Fruit fly (Drosophila melanogaster) whole organism, embryonic: ENCODE data around the gene CG12680.

ENCODE experiments used
- C15 ChIP-seq: fragments of 200-800 bp; sonication (Bioruptor generic); IDR thresholded peaks from 3 replicates; pipeline ENCODE4 v1.3.6; 2022; ENCODE audit warnings: missing biosample characterization, missing genetic modification characterization
- CG10366 ChIP-seq: fragments of 200-800 bp; sonication (Bioruptor generic); IDR thresholded peaks from 2 replicates; pipeline ENCODE4 v1.3.6; 2022; ENCODE audit warnings: missing biosample characterization, missing genetic modification characterization
- CG12942 ChIP-seq: fragments of 200-800 bp; sonication (Bioruptor generic); optimal IDR thresholded peaks from 3 replicates; lab custom pipeline; 2016; ENCODE audit warnings: missing biosample characterization, missing genetic modification characterization
- CG1603 ChIP-seq: fragments of 200-800 bp; sonication (Bioruptor generic); optimal IDR thresholded peaks from 2 replicates; lab custom pipeline; 2019; ENCODE audit warnings: missing biosample characterization, mild to moderate bottlenecking, missing genetic modification characterization, moderate library complexity
- CG17328 ChIP-seq: fragments of 200-800 bp; sonication (Bioruptor generic); IDR thresholded peaks from 2 replicates; pipeline ENCODE4 v1.3.6; 2022; ENCODE audit warnings: missing biosample characterization, missing genetic modification characterization
- CG17385 ChIP-seq: fragments of 200-800 bp; sonication (Bioruptor generic); optimal IDR thresholded peaks from 3 replicates; lab custom pipeline; 2018; ENCODE audit warnings: missing biosample characterization, mild to moderate bottlenecking, missing genetic modification characterization
- CG32767 ChIP-seq: fragments of 200-800 bp; sonication (Bioruptor generic); IDR thresholded peaks from 2 replicates; pipeline ENCODE4 v1.3.6; 2022; ENCODE audit warnings: missing biosample characterization, missing genetic modification characterization
- Drgx ChIP-seq: fragments of 200-800 bp; sonication (Bioruptor generic); IDR thresholded peaks from 2 replicates; pipeline ENCODE4 v1.3.6; 2022; ENCODE audit warnings: missing biosample characterization, missing genetic modification characterization
- Ets65A ChIP-seq: fragments of 200-800 bp; sonication (Bioruptor generic); peaks from one replicate; lab custom pipeline; 2016; ENCODE audit warnings: missing biosample characterization, missing genetic modification characterization
- HLH4C ChIP-seq: fragments of 200-800 bp; sonication (Bioruptor generic); IDR thresholded peaks from 3 replicates; pipeline ENCODE4 v1.3.6; 2022; ENCODE audit warnings: missing biosample characterization, missing genetic modification characterization; ENCODE audit not compliant: partially characterized antibody
- Hey ChIP-seq: fragments of 200-800 bp; sonication (Bioruptor generic); optimal IDR thresholded peaks from 3 replicates; lab custom pipeline; 2018; ENCODE audit warnings: missing biosample characterization, mild to moderate bottlenecking, missing genetic modification characterization
- MESR4 ChIP-seq: fragments of 200-800 bp; sonication (Bioruptor generic); optimal IDR thresholded peaks from 2 replicates; lab custom pipeline; 2018; ENCODE audit warnings: missing biosample characterization, mild to moderate bottlenecking, missing genetic modification characterization, moderate library complexity
- Sox102F ChIP-seq: fragments of 200-800 bp; sonication (Bioruptor generic); optimal IDR thresholded peaks from 2 replicates; lab custom pipeline; 2018; ENCODE audit warnings: missing biosample characterization, mild to moderate bottlenecking, missing genetic modification characterization, moderate library complexity
- Vsx1 ChIP-seq: fragments of 200-800 bp; sonication (Bioruptor generic); optimal IDR thresholded peaks from 2 replicates; lab custom pipeline; 2017; ENCODE audit warnings: missing biosample characterization, mild to moderate bottlenecking, missing genetic modification characterization, missing genetic modification reagents
- aop ChIP-seq: fragments of 200-800 bp; sonication (Bioruptor generic); IDR thresholded peaks from 2 replicates; pipeline ENCODE4 v1.3.6; 2022; ENCODE audit warnings: missing biosample characterization, missing genetic modification characterization
- bsh ChIP-seq, 2 experiments: fragments of 200-800 bp; sonication (Bioruptor generic); optimal IDR thresholded peaks; 2 replicates each; lab custom pipeline; 2017 to 2018; ENCODE audit warnings: mild to moderate bottlenecking in 2 of 2, missing biosample characterization in 2 of 2, missing genetic modification characterization in 2 of 2, moderate library complexity in 1 of 2
- chif ChIP-seq, 2 experiments: fragments of 200-800 bp; sonication (Bioruptor generic); optimal IDR thresholded peaks; 3 replicates each; lab custom pipeline; 2016; ENCODE audit warnings: missing biosample characterization in 2 of 2, missing genetic modification characterization in 2 of 2
- chinmo ChIP-seq: fragments of 200-800 bp; sonication (Bioruptor generic); IDR thresholded peaks from 4 replicates; pipeline ENCODE4 v1.3.6; 2022; ENCODE audit warnings: missing biosample characterization, missing genetic modification characterization; ENCODE audit not compliant: partially characterized antibody
- danr ChIP-seq: fragments of 200-800 bp; sonication (Bioruptor generic); IDR thresholded peaks from 2 replicates; pipeline ENCODE4 v1.3.6; 2022; ENCODE audit warnings: missing biosample characterization, missing genetic modification characterization
- dm ChIP-seq: fragments of 200-800 bp; sonication (Bioruptor generic); optimal IDR thresholded peaks from 3 replicates; lab custom pipeline; 2016; ENCODE audit warnings: missing biosample characterization, missing genetic modification characterization
- emc ChIP-seq: fragments of 200-800 bp; sonication (Bioruptor generic); optimal IDR thresholded peaks from 2 replicates; lab custom pipeline; 2016; ENCODE audit warnings: missing biosample characterization, missing genetic modification characterization
- exex ChIP-seq: fragments of 200-800 bp; sonication (Bioruptor generic); optimal IDR thresholded peaks from 4 replicates; lab custom pipeline; 2018; ENCODE audit warnings: missing biosample characterization, mild to moderate bottlenecking, missing genetic modification characterization, moderate library complexity
- fru ChIP-seq: fragments of >200 bp; optimal IDR thresholded peaks from 2 replicates; lab custom pipeline; 2017
- ftz-f1 ChIP-seq: fragments of 200-800 bp; sonication (Bioruptor generic); optimal IDR thresholded peaks from 2 replicates; lab custom pipeline; 2016; ENCODE audit warnings: missing biosample characterization, missing genetic modification characterization
- gcm ChIP-seq: fragments of 200-800 bp; sonication (Bioruptor generic); optimal IDR thresholded peaks from 2 replicates; lab custom pipeline; 2019; ENCODE audit warnings: missing biosample characterization, mild to moderate bottlenecking, missing genetic modification characterization, moderate library complexity
- gem ChIP-seq: fragments of 200-800 bp; sonication (Bioruptor generic); optimal IDR thresholded peaks from 2 replicates; lab custom pipeline; 2019; ENCODE audit warnings: missing biosample characterization, mild to moderate bottlenecking, missing genetic modification characterization, moderate library complexity
- jigr1 ChIP-seq: fragments of 200-800 bp; sonication (Bioruptor generic); IDR thresholded peaks from 3 replicates; pipeline ENCODE4 v1.3.6; 2022; ENCODE audit warnings: missing biosample characterization, missing genetic modification characterization
- nerfin-2 ChIP-seq: fragments of 200-800 bp; sonication (Bioruptor generic); IDR thresholded peaks from 2 replicates; pipeline ENCODE4 v1.3.6; 2022; ENCODE audit warnings: missing biosample characterization, missing genetic modification characterization; ENCODE audit not compliant: partially characterized antibody
- onecut ChIP-seq: fragments of 200-800 bp; sonication (Bioruptor generic); IDR thresholded peaks from 2 replicates; pipeline ENCODE4 v1.3.6; 2022; ENCODE audit warnings: missing biosample characterization, missing genetic modification characterization
- p53 ChIP-seq: fragments of 200-800 bp; sonication (Bioruptor generic); optimal IDR thresholded peaks from 2 replicates; lab custom pipeline; 2016; ENCODE audit warnings: missing biosample characterization, missing genetic modification characterization
- prd ChIP-seq, 3 experiments: fragments of >200 bp in 2 of 3; fragments of 200-800 bp in 1 of 3; sonication (Bioruptor generic) in 1 of 3; optimal IDR thresholded peaks in 2 of 3; IDR thresholded peaks in 1 of 3; 2 replicates in 2 of 3; 3 replicates in 1 of 3; pipeline versions ENCODE4 v1.3.6 to Lab custom; 2017 to 2022; ENCODE audit warnings: missing biosample characterization in 1 of 3, missing genetic modification characterization in 1 of 3
- sens ChIP-seq: fragments of 200-800 bp; sonication (Bioruptor generic); peaks from one replicate; lab custom pipeline; 2016; ENCODE audit warnings: missing biosample characterization, missing genetic modification characterization
- shn ChIP-seq: fragments of 200-800 bp; sonication (Bioruptor generic); optimal IDR thresholded peaks from 3 replicates; lab custom pipeline; 2016; ENCODE audit warnings: missing biosample characterization, missing genetic modification characterization
- slbo ChIP-seq: fragments of 200-800 bp; sonication (Bioruptor generic); IDR thresholded peaks from 2 replicates; pipeline ENCODE4 v1.3.6; 2022; ENCODE audit warnings: missing biosample characterization, missing genetic modification characterization
- sna ChIP-seq: fragments of 200-800 bp; sonication (Bioruptor generic); IDR thresholded peaks from 2 replicates; pipeline ENCODE4 v1.3.6; 2022; ENCODE audit warnings: missing biosample characterization, missing genetic modification characterization; ENCODE audit not compliant: partially characterized antibody
- sqz ChIP-seq: fragments of 200-800 bp; sonication (Bioruptor generic); optimal IDR thresholded peaks from 3 replicates; lab custom pipeline; 2018; ENCODE audit warnings: missing biosample characterization, mild to moderate bottlenecking, missing genetic modification characterization
- tio ChIP-seq: fragments of 200-800 bp; sonication (Bioruptor generic); optimal IDR thresholded peaks from 2 replicates; lab custom pipeline; 2017; ENCODE audit warnings: missing biosample characterization, missing genetic modification characterization, inconsistent platforms
- unpg ChIP-seq: fragments of 200-800 bp; sonication (Bioruptor generic); optimal IDR thresholded peaks from 3 replicates; lab custom pipeline; 2018; ENCODE audit warnings: missing biosample characterization, mild to moderate bottlenecking, missing genetic modification characterization, moderate library complexity
- usp ChIP-seq: fragments of >200 bp; optimal IDR thresholded peaks from 2 replicates; lab custom pipeline; 2017; ENCODE audit warnings: missing biosample characterization, missing genetic modification characterization

CG12680 gene

DNA sequence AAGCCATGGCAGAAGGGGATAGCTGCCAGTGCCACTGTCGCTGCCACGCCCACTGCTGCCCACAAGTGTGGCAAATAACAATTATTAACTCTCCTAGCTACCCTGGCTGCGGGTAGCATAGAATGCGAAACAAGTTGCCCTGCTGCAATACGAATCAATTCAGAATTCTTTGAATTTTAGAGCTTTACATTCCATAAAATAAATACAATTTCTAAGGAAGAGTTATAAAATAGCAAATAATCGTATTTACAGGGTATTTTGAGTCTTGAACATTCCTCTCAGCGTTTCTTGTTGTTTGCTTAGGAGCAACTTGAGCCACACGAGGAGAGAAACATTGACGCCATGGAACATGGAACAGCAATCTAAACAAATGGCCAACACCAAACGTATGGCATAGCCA lies 14.8 kb upstream of the CG12680 start:
- TF ChIP-seq Drgx = peak; percentile 31; the same call in 1 of the 2 replicates
- TF ChIP-seq chif (GFP tag; optimal IDR thresholded peaks at IDR 0.05; lab: Kevin White, UChicago) = no peak

DNA sequence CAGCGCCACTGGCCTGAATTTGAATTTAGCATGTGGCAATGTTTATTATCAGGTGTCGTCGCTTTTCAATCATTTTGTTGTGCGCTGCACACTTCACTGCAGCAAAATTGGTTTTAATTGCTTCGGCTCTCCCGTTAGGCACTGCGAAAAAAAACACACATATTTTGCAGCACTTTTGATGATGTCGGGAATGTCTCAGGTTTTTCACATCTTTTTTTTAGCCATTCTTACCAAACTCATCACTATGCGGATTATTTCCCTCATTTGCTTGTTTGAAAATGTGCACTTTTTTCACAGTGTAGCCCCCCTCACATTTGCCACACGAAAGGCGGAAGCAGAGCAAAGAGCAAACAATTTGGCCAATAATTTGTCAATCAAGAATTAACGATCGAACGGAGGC lies 14.0 kb upstream of the CG12680 start:
- peak; percentile 10 for TF ChIP-seq CG1603 (tag; lab: Kevin White, UChicago)
- peak; percentile 24; the same call in 1 of the 2 replicates for TF ChIP-seq Drgx
- TF ChIP-seq sna (GFP tag; lab: Robert Waterston, UW) = no peak

DNA sequence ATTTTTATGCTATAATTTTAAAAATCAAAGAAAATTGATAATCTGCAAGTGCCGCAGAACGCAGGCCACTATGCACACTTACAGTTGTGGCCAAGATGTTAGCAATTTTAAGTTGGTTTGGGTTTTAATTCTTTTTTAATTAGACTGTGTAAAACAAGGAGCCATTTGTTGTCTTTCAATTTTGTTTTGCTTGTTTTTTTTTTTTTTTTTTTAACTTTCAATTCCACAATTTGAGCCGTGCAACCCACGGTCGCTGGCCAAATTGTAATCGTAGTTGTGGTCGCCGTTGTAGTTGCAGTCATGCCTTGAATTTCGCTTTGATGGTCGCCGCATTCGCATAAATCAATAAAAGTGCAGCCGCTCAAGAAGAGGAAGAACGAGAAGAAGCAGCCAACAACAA lies 11.9 kb upstream of the CG12680 start:
- TF ChIP-seq Drgx (0 out of 2 replicates have a peak, but pooled peaks have one; percentile 32), slbo (no peak), sens (GFP tag; lab: Kevin White, UChicago) (peak; percentile 50), Ets65A (GFP tag; lab: Kevin White, UChicago) (peak; percentile 75), chinmo (GFP tag; lab: Robert Waterston, UW) (no peak), aop (GFP tag; lab: Robert Waterston, UW) (no peak), onecut (no peak)

DNA sequence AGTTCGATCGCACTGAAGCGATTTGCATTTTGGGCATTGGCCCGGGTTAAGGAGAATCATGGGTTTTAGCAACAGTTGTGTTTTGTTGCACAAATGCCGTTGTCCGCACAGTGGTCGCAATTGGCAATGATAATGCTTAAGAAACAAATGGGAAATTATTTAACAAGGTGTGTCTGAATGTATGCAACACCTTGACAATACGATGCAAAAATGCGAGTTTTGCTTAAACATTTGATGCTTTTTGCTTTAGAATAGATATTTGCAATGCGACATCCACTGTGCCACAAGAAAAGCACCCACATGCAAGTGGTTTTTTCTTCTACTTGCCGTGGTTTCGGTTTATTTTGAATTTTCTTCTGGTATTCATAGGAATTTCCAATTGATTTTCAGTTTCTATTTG lies 1.8 kb downstream of the CG12680 start:
- TF ChIP-seq CG12942 (GFP tag; lab: Kevin White, UChicago) (no peak), CG1603 (tag; lab: Kevin White, UChicago) (peak; percentile 19), Drgx (peak; percentile 59), bsh (GFP tag; optimal IDR thresholded peaks at IDR 0.05; lab: Kevin White, UChicago) (peak in 1 of 2 experiments; percentile 3)
- TF ChIP-seq, all 482 proteins: peak for 3

DNA sequence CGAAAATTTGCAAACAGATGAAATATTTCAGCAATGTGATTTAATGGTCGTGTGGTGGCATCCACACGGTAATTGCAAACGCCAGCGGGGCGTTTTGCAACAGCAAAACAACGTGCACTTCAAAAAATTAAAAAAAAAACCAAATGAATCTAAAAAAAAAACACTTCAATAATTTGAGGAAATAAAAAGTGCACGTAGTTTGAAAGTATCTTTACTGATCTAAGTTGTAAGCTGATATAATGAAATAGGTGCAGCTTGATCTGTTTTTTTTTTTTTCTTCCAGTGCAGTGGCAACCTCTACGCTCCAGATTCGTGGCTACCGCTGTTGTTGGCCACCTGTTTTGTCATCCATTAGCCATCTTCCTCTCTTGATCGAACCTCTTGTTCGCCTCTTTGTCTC lies 5.5 kb downstream of the CG12680 start:
- no peak for TF ChIP-seq Sox102F (GFP tag; lab: Kevin White, UChicago)
- no peak for TF ChIP-seq nerfin-2
- TF ChIP-seq sens (GFP tag; lab: Kevin White, UChicago) = peak; percentile 37
- no peak for TF ChIP-seq gcm (GFP tag; lab: Kevin White, UChicago)
- TF ChIP-seq prd (optimal IDR thresholded peaks at IDR 0.05; lab: Kevin White, UChicago) = no peak
- peak; percentile 36; the same call in 1 of the 3 replicates for TF ChIP-seq prd (GFP tag; IDR thresholded peaks at IDR 0.05; lab: Robert Waterston, UW)
- no peak for TF ChIP-seq dm
- no peak for TF ChIP-seq danr (GFP tag; lab: Robert Waterston, UW)
- TF ChIP-seq tio (GFP tag; lab: Kevin White, UChicago) = no peak
- TF ChIP-seq bsh (GFP tag; optimal IDR thresholded peaks at IDR 0.05; lab: Kevin White, UChicago) = peak in 1 of 2 experiments; percentile 9
- TF ChIP-seq gem (tag; lab: Kevin White, UChicago) = peak; percentile 7
- no peak for TF ChIP-seq sqz (GFP tag; lab: Kevin White, UChicago)
- TF ChIP-seq emc (GFP tag; lab: Kevin White, UChicago) = no peak
- no peak for TF ChIP-seq Hey (tag; lab: Kevin White, UChicago)
- peak; percentile 23; the same call in 1 of the 2 replicates for TF ChIP-seq Drgx
- no peak for TF ChIP-seq MESR4 (GFP tag; lab: Kevin White, UChicago)
- 0 out of 2 replicates have a peak, but pooled peaks have one; percentile 15 for TF ChIP-seq CG17328 (GFP tag; lab: Robert Waterston, UW)
- TF ChIP-seq, all 482 proteins: peak for 6

DNA sequence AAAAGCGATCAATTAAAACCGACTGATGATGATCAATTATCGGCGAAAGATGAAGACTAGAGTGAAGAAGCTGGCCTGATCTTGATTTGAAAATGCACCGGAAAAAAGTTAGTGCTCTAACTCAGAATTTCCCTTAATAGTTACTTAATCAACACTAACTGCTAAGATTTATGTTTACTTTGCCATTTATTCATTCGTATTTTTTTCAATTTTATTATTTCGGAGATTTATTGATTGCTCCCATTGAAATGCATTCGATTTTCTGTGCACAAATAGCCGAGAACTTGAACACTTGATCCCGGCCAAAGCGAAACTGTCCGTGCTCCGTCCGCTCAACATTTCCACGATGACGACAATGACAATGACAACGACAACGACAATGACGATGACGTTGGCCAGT lies 12.9 kb downstream of the CG12680 start:
- TF ChIP-seq shn (no peak), fru (lab: Kevin White, UChicago) (no peak), sens (GFP tag; lab: Kevin White, UChicago) (no peak), chinmo (GFP tag; lab: Robert Waterston, UW) (no peak), exex (no peak), usp (GFP tag; lab: Kevin White, UChicago) (no peak), unpg (GFP tag; lab: Kevin White, UChicago) (no peak), CG32767 (GFP tag; lab: Robert Waterston, UW) (no peak), p53 (GFP tag; lab: Kevin White, UChicago) (no peak), HLH4C (GFP tag; lab: Robert Waterston, UW) (no peak), CG17385 (GFP tag; lab: Kevin White, UChicago) (no peak), Vsx1 (GFP tag; lab: Kevin White, UChicago) (no peak), CG10366 (GFP tag; lab: Robert Waterston, UW) (no peak), ftz-f1 (GFP tag; lab: Kevin White, UChicago) (no peak), jigr1 (GFP tag; lab: Robert Waterston, UW) (no peak), C15 (GFP tag; lab: Robert Waterston, UW) (no peak)
